Worm (Caenorhabditis elegans) whole organism, L4/young adult: ENCODE measurements around the gene Y116A8C.25.

Experiments used
- W03F9.2 ChIP-seq: fragments of 150-350 bp; optimal IDR thresholded peaks from 2 replicates; lab custom pipeline; 2014; ENCODE audit warnings: missing biosample characterization, missing genetic modification characterization
- dao-5 ChIP-seq: sonication (generic microtip); optimal IDR thresholded peaks from 2 replicates; lab custom pipeline; 2016; ENCODE audit warnings: missing genotype, missing genetic modification characterization, moderate library complexity, missing compliant biosample characterization

DNA sequence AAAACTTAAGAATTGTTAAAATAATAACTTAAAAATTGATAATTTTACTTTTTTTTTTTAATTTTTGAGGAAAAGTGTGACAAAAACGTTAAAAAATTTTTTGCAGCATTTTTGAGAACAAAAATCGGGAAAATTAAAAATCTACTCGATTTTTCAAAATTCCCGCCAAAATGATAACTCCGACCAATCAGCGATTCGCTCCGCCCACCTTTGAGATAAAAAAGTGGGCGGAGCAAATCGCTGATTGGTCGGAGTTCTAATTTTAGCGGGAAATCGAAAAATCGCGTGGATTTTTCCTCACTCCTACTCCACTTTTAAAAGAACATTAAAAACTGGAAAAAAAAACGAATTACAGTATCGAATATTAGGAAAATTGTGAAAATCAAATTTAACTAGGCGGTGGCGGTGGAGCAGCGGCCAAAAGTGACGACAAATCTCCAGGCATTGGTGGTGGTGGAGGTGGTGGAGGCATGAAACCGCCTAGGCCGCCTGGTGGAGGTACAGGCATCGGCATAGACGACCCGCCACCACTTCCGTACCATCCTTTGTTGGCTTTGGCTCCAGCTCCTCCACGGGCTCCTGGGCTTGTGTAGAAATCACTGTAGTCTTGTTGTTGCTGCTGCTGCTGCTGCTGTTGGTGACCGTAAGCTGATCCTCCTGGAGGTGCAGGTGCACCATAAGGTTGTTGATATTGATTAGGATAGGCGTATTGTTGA lies 25.8 kb upstream of the Y116A8C.25 start:
- TF ChIP-seq W03F9.2 (tag; lab: Kevin White, UChicago) (no peak), dao-5 (tag; lab: Kevin White, UChicago) (no peak)
